Worm (Caenorhabditis elegans) whole organism, young adult: Measurements from ENCODE around the gene C43G2.3.

Experiments used
- B0336.3 ChIP-seq: fragments of 200-800 bp; sonication (Bioruptor generic); IDR thresholded peaks from 2 replicates; pipeline ENCODE4 v1.3.6; 2022; ENCODE audit warnings: missing genetic modification characterization, missing compliant biosample characterization
- C06A6.2 ChIP-seq: fragments of 200-800 bp; sonication (Bioruptor generic); conservative IDR thresholded peaks from 2 replicates; pipeline ENCODE4 v1.3.6; 2022; ENCODE audit warnings: missing genetic modification characterization, missing compliant biosample characterization
- K12H6.12 ChIP-seq: fragments of 200-800 bp; sonication (Bioruptor generic); optimal IDR thresholded peaks from 2 replicates; lab custom pipeline; 2018; ENCODE audit warnings: mild to moderate bottlenecking, missing genetic modification characterization, missing compliant biosample characterization
- T07F8.4 ChIP-seq: sonication (generic microtip); optimal IDR thresholded peaks from 2 replicates; lab custom pipeline; 2016; ENCODE audit warnings: mild to moderate bottlenecking, missing genetic modification characterization, moderate library complexity, missing compliant biosample characterization
- T26A5.8 ChIP-seq: sonication (generic microtip); optimal IDR thresholded peaks from 2 replicates; lab custom pipeline; 2016; ENCODE audit warnings: missing genetic modification characterization, missing compliant biosample characterization
- Y56A3A.18 ChIP-seq: fragments of 200-800 bp; sonication (Bioruptor generic); IDR thresholded peaks from 2 replicates; pipeline ENCODE4 v1.3.6; 2022; ENCODE audit warnings: missing genetic modification reagents, missing genetic modification characterization, missing compliant biosample characterization
- Y67H2A.10 ChIP-seq: fragments of 200-800 bp; sonication (Bioruptor generic); conservative IDR thresholded peaks from 2 replicates; pipeline ENCODE4 v1.3.6; 2022; ENCODE audit warnings: missing genetic modification reagents, missing genetic modification characterization, missing compliant biosample characterization
- Y95B8A.8 ChIP-seq: fragments of 200-800 bp; sonication (Bioruptor generic); IDR thresholded peaks from 2 replicates; pipeline ENCODE4 v1.3.6; 2022; ENCODE audit warnings: missing genetic modification reagents, missing genetic modification characterization, missing compliant biosample characterization
- ZK185.1 ChIP-seq: sonication (generic microtip); optimal IDR thresholded peaks from 2 replicates; lab custom pipeline; 2016; ENCODE audit warnings: mild to moderate bottlenecking, missing genetic modification characterization, missing compliant biosample characterization; ENCODE audit not compliant: poor library complexity, severe bottlenecking
- aptf-2 ChIP-seq: fragments of 200-800 bp; sonication (Bioruptor generic); conservative IDR thresholded peaks from 2 replicates; pipeline ENCODE4 v1.3.6; 2022; ENCODE audit warnings: missing genetic modification reagents, missing genetic modification characterization, missing compliant biosample characterization
- aptf-3 ChIP-seq: fragments of 200-800 bp; sonication (Bioruptor generic); IDR thresholded peaks from 2 replicates; pipeline ENCODE4 v1.3.6; 2022; ENCODE audit warnings: missing genetic modification characterization, missing compliant biosample characterization
- atf-7 ChIP-seq: sonication (generic microtip); optimal IDR thresholded peaks from 2 replicates; lab custom pipeline; 2017; ENCODE audit warnings: mild to moderate bottlenecking, missing genetic modification characterization, missing compliant biosample characterization
- attf-5 ChIP-seq: fragments of 200-800 bp; sonication (Bioruptor generic); optimal IDR thresholded peaks from 2 replicates; lab custom pipeline; 2018; ENCODE audit warnings: mild to moderate bottlenecking, missing genetic modification characterization, missing compliant biosample characterization
- attf-6 ChIP-seq: fragments of 200-800 bp; sonication (Bioruptor generic); IDR thresholded peaks from 2 replicates; pipeline ENCODE4 v1.3.6; 2022; ENCODE audit warnings: missing genetic modification reagents, missing genetic modification characterization, missing compliant biosample characterization
- bed-2 ChIP-seq: fragments of 200-800 bp; sonication (Bioruptor generic); IDR thresholded peaks from 2 replicates; pipeline ENCODE4 v1.3.6; 2022; ENCODE audit warnings: missing genetic modification reagents, missing genetic modification characterization, missing compliant biosample characterization
- cebp-1 ChIP-seq, 2 experiments: fragments of 200-800 bp in 1 of 2; sonication (Bioruptor generic) in 1 of 2; sonication (generic microtip) in 1 of 2; IDR thresholded peaks in 1 of 2; optimal IDR thresholded peaks in 1 of 2; 2 replicates each; pipeline versions ENCODE4 v1.3.6 to Lab custom; 2017 to 2022; ENCODE audit warnings: missing compliant biosample characterization in 2 of 2, missing genetic modification characterization in 2 of 2, mild to moderate bottlenecking in 1 of 2, missing genetic modification reagents in 1 of 2, moderate library complexity in 1 of 2
- dpff-1 ChIP-seq: sonication (generic microtip); optimal IDR thresholded peaks from 2 replicates; lab custom pipeline; 2017; ENCODE audit warnings: mild to moderate bottlenecking, missing genetic modification characterization, missing compliant biosample characterization
- efl-1 ChIP-seq: fragments of 150-350 bp; optimal IDR thresholded peaks from 2 replicates; lab custom pipeline; 2014; ENCODE audit warnings: missing biosample characterization, missing genetic modification reagents, missing genetic modification characterization
- egrh-3 ChIP-seq: fragments of 200-800 bp; sonication (Bioruptor generic); IDR thresholded peaks from 2 replicates; pipeline ENCODE4 v1.3.6; 2022; ENCODE audit warnings: missing genetic modification reagents, missing genetic modification characterization, missing compliant biosample characterization
- fkh-3 ChIP-seq: sonication (generic microtip); optimal IDR thresholded peaks from 2 replicates; lab custom pipeline; 2016; ENCODE audit warnings: mild to moderate bottlenecking, missing genetic modification characterization, missing compliant biosample characterization
- him-1 ChIP-seq: sonication (generic microtip); optimal IDR thresholded peaks from 2 replicates; lab custom pipeline; 2016; ENCODE audit warnings: missing genotype, missing genetic modification reagents, missing genetic modification characterization, missing compliant biosample characterization
- hlh-12 ChIP-seq: sonication (generic microtip); optimal IDR thresholded peaks from 2 replicates; lab custom pipeline; 2016; ENCODE audit warnings: missing genetic modification characterization, missing compliant biosample characterization
- hmg-1.2 ChIP-seq: fragments of 200-800 bp; sonication (Bioruptor generic); IDR thresholded peaks from 2 replicates; pipeline ENCODE4 v1.3.6; 2022; ENCODE audit warnings: missing genetic modification reagents, missing genetic modification characterization, missing compliant biosample characterization
- hrde-1 ChIP-seq: sonication (generic microtip); optimal IDR thresholded peaks from 2 replicates; lab custom pipeline; 2016; ENCODE audit warnings: missing genetic modification characterization, mild to moderate bottlenecking, missing compliant biosample characterization, moderate library complexity, missing genotype, missing genetic modification reagents, borderline replicate concordance
- lag-1 ChIP-seq: fragments of 200-800 bp; sonication (Bioruptor generic); IDR thresholded peaks from 2 replicates; pipeline ENCODE4 v1.3.6; 2022; ENCODE audit warnings: missing genetic modification reagents, missing genetic modification characterization, missing compliant biosample characterization
- lin-26 ChIP-seq: fragments of 200-800 bp; sonication (Bioruptor generic); IDR thresholded peaks from 2 replicates; pipeline ENCODE4 v1.3.6; 2022; ENCODE audit warnings: missing genetic modification reagents, missing genetic modification characterization, missing compliant biosample characterization
- lin-35 ChIP-seq, 3 experiments: fragments of 150-350 bp in 2 of 3; sonication (generic microtip) in 1 of 3; optimal IDR thresholded peaks; 2 replicates each; lab custom pipeline; 2014 to 2018; ENCODE audit warnings: missing biosample characterization in 3 of 3, missing genetic modification characterization in 3 of 3, missing genetic modification reagents in 3 of 3
- lin-54 ChIP-seq: fragments of 200-800 bp; sonication (Bioruptor generic); optimal IDR thresholded peaks from 2 replicates; lab custom pipeline; 2018; ENCODE audit warnings: mild to moderate bottlenecking, missing genetic modification characterization, missing compliant biosample characterization
- lsl-1 ChIP-seq: fragments of 200-800 bp; sonication (Bioruptor generic); optimal IDR thresholded peaks from 2 replicates; lab custom pipeline; 2018; ENCODE audit warnings: mild to moderate bottlenecking, missing genetic modification characterization, moderate library complexity, missing compliant biosample characterization
- madf-3 ChIP-seq: fragments of 200-800 bp; sonication (Bioruptor generic); IDR thresholded peaks from 2 replicates; pipeline ENCODE4 v1.3.6; 2022; ENCODE audit warnings: missing genetic modification reagents, missing genetic modification characterization, missing compliant biosample characterization
- madf-6 ChIP-seq: fragments of 200-800 bp; sonication (Bioruptor generic); IDR thresholded peaks from 2 replicates; pipeline ENCODE4 v1.3.6; 2022; ENCODE audit warnings: missing genetic modification reagents, missing genetic modification characterization, missing compliant biosample characterization
- mcd-1 ChIP-seq: fragments of 200-800 bp; sonication (Bioruptor generic); IDR thresholded peaks from 2 replicates; pipeline ENCODE4 v1.3.6; 2022; ENCODE audit warnings: missing genetic modification reagents, missing genetic modification characterization, missing compliant biosample characterization
- mes-4 ChIP-seq: sonication (generic microtip); optimal IDR thresholded peaks from 2 replicates; lab custom pipeline; 2016; ENCODE audit warnings: missing genotype, missing genetic modification characterization, missing compliant biosample characterization
- nfya-2 ChIP-seq: fragments of 200-800 bp; sonication (Bioruptor generic); IDR thresholded peaks from 2 replicates; pipeline ENCODE4 v1.3.6; 2022; ENCODE audit warnings: missing genetic modification reagents, missing genetic modification characterization, missing compliant biosample characterization
- nfyb-1 ChIP-seq: fragments of 200-800 bp; sonication (Bioruptor generic); IDR thresholded peaks from 2 replicates; pipeline ENCODE4 v1.3.6; 2022; ENCODE audit warnings: missing genetic modification reagents, missing genetic modification characterization, missing compliant biosample characterization
- nhr-179 ChIP-seq: sonication (generic microtip); optimal IDR thresholded peaks from 2 replicates; lab custom pipeline; 2016; ENCODE audit warnings: mild to moderate bottlenecking, missing genetic modification characterization, missing compliant biosample characterization
- nhr-80 ChIP-seq: sonication (generic microtip); optimal IDR thresholded peaks from 2 replicates; lab custom pipeline; 2016; ENCODE audit warnings: missing genetic modification characterization, missing compliant biosample characterization
- pha-4 ChIP-seq: fragments of 150-350 bp; sonication (generic microtip); optimal IDR thresholded peaks from 2 replicates; lab custom pipeline; 2014; ENCODE audit warnings: missing biosample characterization, missing genetic modification reagents, missing genetic modification characterization
- rec-8 ChIP-seq, 2 experiments: sonication (generic microtip); optimal IDR thresholded peaks; 2 replicates each; lab custom pipeline; 2016; ENCODE audit warnings: mild to moderate bottlenecking in 2 of 2, missing genetic modification characterization in 2 of 2, missing genetic modification reagents in 2 of 2, missing genotype in 2 of 2, missing biosample characterization in 1 of 2, missing compliant biosample characterization in 1 of 2, moderate library complexity in 1 of 2
- sea-2 ChIP-seq: fragments of 200-800 bp; sonication (Bioruptor generic); IDR thresholded peaks from 2 replicates; pipeline ENCODE4 v1.3.6; 2022; ENCODE audit warnings: missing genetic modification characterization, missing compliant biosample characterization
- snpc-3.4 ChIP-seq: sonication (generic microtip); optimal IDR thresholded peaks from 2 replicates; lab custom pipeline; 2017; ENCODE audit warnings: missing genetic modification characterization, mild to moderate bottlenecking, missing compliant biosample characterization, antibody characterized with exemption, moderate library complexity, missing genotype, missing genetic modification reagents
- snpc-4 ChIP-seq, 5 experiments: fragments of 150-350 bp in 1 of 5; sonication (generic microtip) in 4 of 5; optimal IDR thresholded peaks; 2 replicates each; lab custom pipeline; 2014 to 2018; ENCODE audit warnings: missing genetic modification characterization in 5 of 5, missing biosample characterization in 3 of 5, antibody characterized with exemption in 2 of 5, mild to moderate bottlenecking in 2 of 5, missing compliant biosample characterization in 2 of 5, missing genotype in 2 of 5, moderate library complexity in 2 of 5, missing genetic modification reagents in 1 of 5
- tbp1 ChIP-seq: fragments of 200-800 bp; sonication (Bioruptor generic); optimal IDR thresholded peaks from 2 replicates; lab custom pipeline; 2018; ENCODE audit warnings: mild to moderate bottlenecking, missing genetic modification characterization, missing compliant biosample characterization
- unc-130 ChIP-seq: sonication (generic microtip); optimal IDR thresholded peaks from 2 replicates; lab custom pipeline; 2016; ENCODE audit warnings: missing genetic modification reagents, missing genetic modification characterization, missing compliant biosample characterization
- ztf-22 ChIP-seq: fragments of 200-800 bp; sonication (Bioruptor generic); optimal IDR thresholded peaks from 2 replicates; lab custom pipeline; 2018; ENCODE audit warnings: mild to moderate bottlenecking, missing genetic modification characterization, moderate library complexity, missing compliant biosample characterization

Gene C43G2.3

ce11 chrIV:6585397-6585921, 7.4 kb downstream of the C43G2.3 start, which contains the start of the genes F38A5.2 and dnj-11 (continued):
- TF ChIP-seq pha-4 (tag; lab: Kevin White, UChicago) (peak; percentile 66), C06A6.2 (GFP tag; lab: Robert Waterston, UW) (no peak), egrh-3 (0 out of 2 replicates have a peak, but pooled peaks have one; percentile 24), madf-3 (GFP tag; lab: Robert Waterston, UW) (no peak), fkh-3 (no peak), rec-8 (tag; optimal IDR thresholded peaks at IDR 0.05; lab: Kevin White, UChicago) (no peak), Y67H2A.10 (GFP tag; lab: Robert Waterston, UW) (no peak), T26A5.8 (tag; lab: Kevin White, UChicago) (no peak), lin-26 (GFP tag; lab: Robert Waterston, UW) (no peak), B0336.3 (GFP tag; lab: Robert Waterston, UW) (no peak), unc-130 (GFP tag; lab: Kevin White, UChicago) (no peak), Y56A3A.18 (GFP tag; lab: Robert Waterston, UW) (no peak), lag-1 (GFP tag; lab: Robert Waterston, UW) (no peak), nhr-179 (tag; lab: Kevin White, UChicago) (no peak), aptf-2 (GFP tag; lab: Robert Waterston, UW) (no peak), bed-2 (no peak), madf-6 (GFP tag; lab: Robert Waterston, UW) (0 out of 2 replicates have a peak, but pooled peaks have one; percentile 30), Y95B8A.8 (GFP tag; lab: Robert Waterston, UW) (0 out of 2 replicates have a peak, but pooled peaks have one; percentile 23), ZK185.1 (tag; lab: Kevin White, UChicago) (peak; percentile 2), efl-1 (GFP tag; lab: Kevin White, UChicago) (peak; percentile 61), atf-7 (no peak), sea-2 (GFP tag; lab: Robert Waterston, UW) (no peak), him-1 (tag; lab: Kevin White, UChicago) (no peak), attf-6 (GFP tag; lab: Robert Waterston, UW) (no peak), cebp-1 (GFP tag; IDR thresholded peaks at IDR 0.05; lab: Robert Waterston, UW) (no peak), cebp-1 (tag; optimal IDR thresholded peaks at IDR 0.05; lab: Kevin White, UChicago) (peak; percentile 75), mcd-1 (GFP tag; lab: Robert Waterston, UW) (peak; percentile 96), attf-5 (GFP tag; lab: Kevin White, UChicago) (peak; percentile 82), nfyb-1 (GFP tag; lab: Robert Waterston, UW) (no peak), lin-54 (GFP tag; lab: Kevin White, UChicago) (peak; percentile 47), snpc-3.4 (no peak), nhr-80 (tag; lab: Kevin White, UChicago) (peak; percentile 40), T07F8.4 (tag; lab: Kevin White, UChicago) (no peak), tbp1 (peak; percentile 49), hlh-12 (tag; lab: Kevin White, UChicago) (no peak), lsl-1 (GFP tag; lab: Kevin White, UChicago) (peak; percentile 46)

- TF ChIP-seq madf-3 (GFP tag; lab: Robert Waterston, UW) (0 out of 2 replicates have a peak, but pooled peaks have one; percentile 45), snpc-4 (GFP tag; optimal IDR thresholded peaks at IDR 0.05; lab: Kevin White, UChicago) (no peak), snpc-4 (tag; optimal IDR thresholded peaks at IDR 0.05; lab: Kevin White, UChicago) (peak in 1 of 4 experiments; percentile 61), K12H6.12 (tag; lab: Kevin White, UChicago) (no peak), aptf-3 (no peak), lin-26 (GFP tag; lab: Robert Waterston, UW) (0 out of 2 replicates have a peak, but pooled peaks have one; percentile 51), madf-6 (GFP tag; lab: Robert Waterston, UW) (0 out of 2 replicates have a peak, but pooled peaks have one; percentile 32), mes-4 (tag; lab: Kevin White, UChicago) (no peak), lin-35 (GFP tag; optimal IDR thresholded peaks at IDR 0.05; lab: Kevin White, UChicago) (peak in 1 of 3 experiments; percentile 21), ztf-22 (no peak), hrde-1 (tag; lab: Kevin White, UChicago) (peak; percentile 65), B0336.3 (GFP tag; lab: Robert Waterston, UW) (peak; percentile 51; the same call in 1 of the 2 replicates), nfya-2 (GFP tag; lab: Robert Waterston, UW) (no peak), hmg-1.2 (0 out of 2 replicates have a peak, but pooled peaks have one; percentile 7), dpff-1 (tag; lab: Kevin White, UChicago) (peak; percentile 14)
Observed at ce11 chrIV:6588080-6588613, 10.1 kb downstream of the C43G2.3 start.
